Worm (Caenorhabditis elegans) whole organism, L4 larva: ENCODE data around the gene ets-4.

Experiments used
- F49E8.2 ChIP-seq: sonication (generic microtip); optimal IDR thresholded peaks from 2 replicates; lab custom pipeline; 2016; ENCODE audit warnings: missing compliant biosample characterization, mild to moderate bottlenecking, missing genetic modification characterization, borderline replicate concordance
- ZK546.5 ChIP-seq, 2 experiments: sonication (generic microtip); optimal IDR thresholded peaks; 2 replicates each; lab custom pipeline; 2017; ENCODE audit warnings: missing biosample characterization in 2 of 2, missing genetic modification characterization in 2 of 2
- aha-1 ChIP-seq: fragments of 150-350 bp; peaks from one replicate; lab custom pipeline; 2014; ENCODE audit warnings: missing biosample characterization, missing genetic modification characterization
- ama-1 ChIP-seq: fragments of 150-350 bp; optimal IDR thresholded peaks from 2 replicates; lab custom pipeline; 2014; ENCODE audit warnings: inconsistent platforms, mixed read lengths
- ceh-20 ChIP-seq: fragments of 200-800 bp; sonication (Bioruptor generic); IDR thresholded peaks from 2 replicates; pipeline ENCODE4 v1.3.6; 2022; ENCODE audit warnings: missing genetic modification reagents, missing genetic modification characterization, missing compliant biosample characterization
- lin-29 ChIP-seq: fragments of 200-800 bp; sonication (Bioruptor generic); IDR thresholded peaks from 2 replicates; pipeline ENCODE4 v1.3.6; 2022; ENCODE audit warnings: missing genetic modification reagents, missing genetic modification characterization, missing compliant biosample characterization
- nhr-102 ChIP-seq: sonication (generic microtip); optimal IDR thresholded peaks from 2 replicates; lab custom pipeline; 2016; ENCODE audit warnings: mild to moderate bottlenecking, missing genetic modification characterization, moderate library complexity, missing compliant biosample characterization
- skn-1 ChIP-seq: fragments of 150-350 bp; optimal IDR thresholded peaks from 2 replicates; lab custom pipeline; 2014; ENCODE audit warnings: missing biosample characterization, missing genetic modification characterization
- vab-7 ChIP-seq: fragments of 200-800 bp; sonication (Bioruptor generic); IDR thresholded peaks from 2 replicates; pipeline ENCODE4 v1.3.6; 2022; ENCODE audit warnings: missing genetic modification reagents, missing genetic modification characterization, missing compliant biosample characterization

DNA sequence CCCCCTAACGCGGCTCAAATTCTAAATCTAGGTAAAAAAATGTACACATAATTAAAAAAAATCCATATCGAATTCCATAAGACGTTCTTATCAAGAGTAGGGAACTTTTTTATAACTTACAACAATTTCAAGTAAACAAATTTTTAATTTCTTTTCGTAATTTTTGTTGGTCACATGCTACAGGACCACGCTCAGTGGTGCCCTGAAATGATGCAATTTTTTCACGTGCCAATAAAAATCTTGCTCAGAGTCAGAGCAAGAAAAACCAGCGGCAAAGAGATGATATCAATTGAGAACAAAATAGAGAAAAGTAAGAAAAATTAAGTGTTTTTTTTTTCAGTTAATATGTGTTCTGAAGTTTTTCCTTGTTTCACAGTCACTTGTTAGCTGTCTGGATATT lies 13.2 kb downstream of the ets-4 start:
- no peak for TF ChIP-seq ceh-20 (GFP tag; lab: Robert Waterston, UW)
- TF ChIP-seq nhr-102 (tag; lab: Kevin White, UChicago) = no peak
- TF ChIP-seq lin-29 (GFP tag; lab: Robert Waterston, UW) = no peak
- no peak for TF ChIP-seq skn-1 (tag; lab: Kevin White, UChicago)
- no peak for TF ChIP-seq aha-1 (tag; lab: Kevin White, UChicago)
- TF ChIP-seq ama-1 (lab: Kevin White, UChicago) = no peak
- TF ChIP-seq vab-7 = no peak
- no peak for TF ChIP-seq ZK546.5 (tag; optimal IDR thresholded peaks at IDR 0.05; lab: Kevin White, UChicago)
- no peak for TF ChIP-seq F49E8.2 (tag; lab: Kevin White, UChicago)
